Fruit fly (Drosophila melanogaster): ENCODE data around the gene CG7044.

The CG7044 gene

DNA sequence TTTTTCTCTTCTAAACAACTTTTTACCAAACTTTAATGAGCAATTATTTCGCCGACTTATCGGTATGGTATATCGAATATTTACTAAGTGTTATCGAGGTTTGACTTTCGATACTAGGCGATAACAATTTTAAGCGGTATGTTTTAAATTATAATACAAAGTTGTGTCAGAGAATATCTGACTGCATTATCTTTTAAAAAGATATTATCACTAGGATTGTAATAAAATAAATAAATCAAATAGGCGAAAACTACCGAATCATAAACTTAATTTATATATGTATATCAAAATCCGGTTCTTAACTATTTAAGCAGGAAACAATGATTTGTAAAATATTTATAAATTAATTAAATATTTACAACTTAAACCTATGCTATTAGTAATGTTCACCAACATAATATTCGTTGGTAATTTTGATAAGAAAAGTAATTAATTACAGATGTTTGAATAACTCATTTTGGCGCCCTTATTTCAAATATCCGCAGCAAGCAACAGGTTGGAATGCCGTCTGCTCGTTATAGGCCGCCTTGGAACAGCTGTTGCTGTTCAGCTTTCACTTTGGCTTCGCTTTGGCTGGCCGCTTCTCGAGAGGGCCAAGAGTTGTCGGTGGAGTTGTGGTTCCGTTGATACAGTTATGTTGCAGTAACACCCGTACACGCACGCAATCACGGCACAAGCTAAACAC lies 6.5 kb upstream of the CG7044 start, which contains the start of the genes Sec15 and rtet (continued):
- TF ChIP-seq Fer1 (GFP tag; optimal IDR thresholded peaks at IDR 0.05) = peak; percentile 65
- TF ChIP-seq CG7556 (GFP tag; optimal IDR thresholded peaks at IDR 0.05) = peak; percentile 17
- TF ChIP-seq CG18619 (GFP tag; optimal IDR thresholded peaks at IDR 0.05) = peak; percentile 55
- TF ChIP-seq CG10565 (GFP tag; optimal IDR thresholded peaks at IDR 0.05) = no peak
- TF ChIP-seq Hsf (GFP tag; optimal IDR thresholded peaks at IDR 0.05) = peak; percentile 60
- TF ChIP-seq CG17912 (GFP tag; optimal IDR thresholded peaks at IDR 0.05) = no peak
- no peak for TF ChIP-seq CG1832 (GFP tag; optimal IDR thresholded peaks at IDR 0.05)
- TF ChIP-seq salm (tag; optimal IDR thresholded peaks at IDR 0.05) = no peak
- no peak for TF ChIP-seq CG15269 (tag; optimal IDR thresholded peaks at IDR 0.05)
- TF ChIP-seq kah (GFP tag; optimal IDR thresholded peaks at IDR 0.05) = peak; percentile 98
- peak; percentile 60 for TF ChIP-seq CG10267 (tag; optimal IDR thresholded peaks at IDR 0.05)
- TF ChIP-seq caup (GFP tag; optimal IDR thresholded peaks at IDR 0.05; ENCODE audit: severe bottlenecking) = peak; percentile 41
- no peak for TF ChIP-seq CG1529 (GFP tag; optimal IDR thresholded peaks at IDR 0.05)
- no peak; the same call in 2 of the 3 replicates for TF ChIP-seq B-H1 (GFP tag; IDR thresholded peaks at IDR 0.05)
- TF ChIP-seq danr (GFP tag; IDR thresholded peaks at IDR 0.05) = no peak
- TF ChIP-seq sug (tag; optimal IDR thresholded peaks at IDR 0.05) = peak; percentile 54
- no peak for TF ChIP-seq gcm (GFP tag; optimal IDR thresholded peaks at IDR 0.05)
- TF ChIP-seq Bgb (GFP tag; IDR thresholded peaks at IDR 0.05; ENCODE audit: partially characterized antibody) = peak; percentile 34
- no peak for TF ChIP-seq CG3995 (GFP tag; optimal IDR thresholded peaks at IDR 0.05)
- TF ChIP-seq lilli (GFP tag; optimal IDR thresholded peaks at IDR 0.05) = peak; percentile 67
- TF ChIP-seq CG18262 (tag; optimal IDR thresholded peaks at IDR 0.05) = peak; percentile 54
- no peak for TF ChIP-seq fd3F (GFP tag; optimal IDR thresholded peaks at IDR 0.05)
- no peak for TF ChIP-seq eyg (GFP tag; optimal IDR thresholded peaks at IDR 0.05)
- no peak for TF ChIP-seq Lpt (GFP tag; optimal IDR thresholded peaks at IDR 0.05)
- TF ChIP-seq CG17829 (tag; optimal IDR thresholded peaks at IDR 0.05) = peak; percentile 67
- TF ChIP-seq sr (GFP tag; IDR thresholded peaks at IDR 0.05) = 0 out of 3 replicates have a peak, but pooled peaks have one; percentile 22
- no peak for TF ChIP-seq Nf-YA (GFP tag; IDR thresholded peaks at IDR 0.05)
- TF ChIP-seq gro (GFP tag; optimal IDR thresholded peaks at IDR 0.05) = no peak
- peak; percentile 68 for TF ChIP-seq unc-4 (GFP tag; IDR thresholded peaks at IDR 0.05; ENCODE audit: partially characterized antibody)
- TF ChIP-seq tgo (GFP tag; IDR thresholded peaks at IDR 0.05) = peak; percentile 51; the same call in 1 of the 3 replicates
- TF ChIP-seq dm (GFP tag; optimal IDR thresholded peaks at IDR 0.05) = peak; percentile 24
- no peak for TF ChIP-seq sc (optimal IDR thresholded peaks at IDR 0.05)
- peak; percentile 5 for TF ChIP-seq sc (GFP tag; optimal IDR thresholded peaks at IDR 0.05)
- 0 out of 2 replicates have a peak, but pooled peaks have one; percentile 24 for TF ChIP-seq ranshi (GFP tag; IDR thresholded peaks at IDR 0.05)
- no peak for TF ChIP-seq CG7839 (tag; optimal IDR thresholded peaks at IDR 0.05)
- no peak for TF ChIP-seq CG7372 (GFP tag; IDR thresholded peaks at IDR 0.05)
- peak; percentile 97 for TF ChIP-seq scrt (GFP tag; optimal IDR thresholded peaks at IDR 0.05)
- no peak for TF ChIP-seq Atf3 (GFP tag; optimal IDR thresholded peaks at IDR 0.05)
- no peak for TF ChIP-seq CG10147 (GFP tag; optimal IDR thresholded peaks at IDR 0.05)
- TF ChIP-seq Dek (tag; optimal IDR thresholded peaks at IDR 0.05) = peak; percentile 3
- TF ChIP-seq CG4820 (GFP tag; optimal IDR thresholded peaks at IDR 0.05) = peak; percentile 26
- TF ChIP-seq CG8765 (GFP tag; IDR thresholded peaks at IDR 0.05) = no peak
- peak; percentile 40; the same call in 1 of the 2 replicates for TF ChIP-seq amos (GFP tag; IDR thresholded peaks at IDR 0.05; ENCODE audit: partially characterized antibody)
- peak; percentile 69 for TF ChIP-seq BEAF-32 (GFP tag; optimal IDR thresholded peaks at IDR 0.05)
- peak; percentile 72 for TF ChIP-seq CG1603 (tag; optimal IDR thresholded peaks at IDR 0.05)
- no peak for TF ChIP-seq Awh (GFP tag; IDR thresholded peaks at IDR 0.05)
- TF ChIP-seq CG10979 (tag; optimal IDR thresholded peaks at IDR 0.05) = peak; percentile 81
- TF ChIP-seq ems (GFP tag; optimal IDR thresholded peaks at IDR 0.05) = no peak
- TF ChIP-seq Kr (GFP tag; optimal IDR thresholded peaks at IDR 0.05) = no peak
- peak; percentile 67 for TF ChIP-seq lmd (GFP tag; IDR thresholded peaks at IDR 0.05)
